Fruit fly (Drosophila melanogaster) whole organism: Measurements from ENCODE around the gene Usp1.

Source experiments
- CG8478 ChIP-seq: fragments of >200 bp; optimal IDR thresholded peaks from 2 replicates; lab custom pipeline; 2018; ENCODE audit warnings: inconsistent platforms
- psq ChIP-seq: fragments of >200 bp; optimal IDR thresholded peaks from 2 replicates; lab custom pipeline; 2017
- usp ChIP-seq: fragments of >200 bp; optimal IDR thresholded peaks from 2 replicates; lab custom pipeline; 2017; ENCODE audit warnings: missing biosample characterization, missing genetic modification characterization, mixed read lengths

- TF ChIP-seq psq (lab: Kevin White, UChicago) = no peak
- no peak for TF ChIP-seq CG8478
- no peak for TF ChIP-seq usp (GFP tag; lab: Kevin White, UChicago)
Measured at dm6 chr3R:29212534-29212933, 16.4 kb upstream of the Usp1 start.
